Worm (Caenorhabditis elegans) whole organism, young adult: ENCODE data around the gene madf-8.

Experiments used
- F10E7.11 ChIP-seq: sonication (generic microtip); optimal IDR thresholded peaks from 2 replicates; lab custom pipeline; 2017; ENCODE audit warnings: mild to moderate bottlenecking, missing genetic modification characterization, moderate library complexity, missing compliant biosample characterization
- F39B2.1 ChIP-seq: fragments of 200-800 bp; sonication (Bioruptor generic); IDR thresholded peaks from 2 replicates; pipeline ENCODE4 v1.3.6; 2022; ENCODE audit warnings: missing genetic modification reagents, missing genetic modification characterization, missing compliant biosample characterization
- F57C9.4 ChIP-seq: sonication (generic microtip); optimal IDR thresholded peaks from 2 replicates; lab custom pipeline; 2017; ENCODE audit warnings: mild to moderate bottlenecking, missing genetic modification characterization, missing compliant biosample characterization
- K11D2.4 ChIP-seq: fragments of 200-800 bp; sonication (Bioruptor generic); IDR thresholded peaks from 2 replicates; pipeline ENCODE4 v1.3.6; 2022; ENCODE audit warnings: missing genetic modification reagents, missing genetic modification characterization, missing compliant biosample characterization
- T26A5.8 ChIP-seq: sonication (generic microtip); optimal IDR thresholded peaks from 2 replicates; lab custom pipeline; 2016; ENCODE audit warnings: missing genetic modification characterization, missing compliant biosample characterization
- Y95B8A.8 ChIP-seq: fragments of 200-800 bp; sonication (Bioruptor generic); IDR thresholded peaks from 2 replicates; pipeline ENCODE4 v1.3.6; 2022; ENCODE audit warnings: missing genetic modification reagents, missing genetic modification characterization, missing compliant biosample characterization
- akir-1 ChIP-seq: fragments of 200-800 bp; sonication (Bioruptor generic); optimal IDR thresholded peaks from 2 replicates; lab custom pipeline; 2018; ENCODE audit warnings: mild to moderate bottlenecking, missing genetic modification characterization, moderate library complexity, missing compliant biosample characterization
- dox-1 ChIP-seq: fragments of 200-800 bp; sonication (Bioruptor generic); IDR thresholded peaks from 2 replicates; pipeline ENCODE4 v1.3.6; 2022; ENCODE audit warnings: missing genetic modification reagents, missing genetic modification characterization, missing compliant biosample characterization
- ets-4 ChIP-seq: fragments of 200-800 bp; sonication (Bioruptor generic); optimal IDR thresholded peaks from 2 replicates; lab custom pipeline; 2018; ENCODE audit warnings: mild to moderate bottlenecking, missing genetic modification characterization, missing compliant biosample characterization
- hmg-1.2 ChIP-seq: fragments of 200-800 bp; sonication (Bioruptor generic); IDR thresholded peaks from 2 replicates; pipeline ENCODE4 v1.3.6; 2022; ENCODE audit warnings: missing genetic modification reagents, missing genetic modification characterization, missing compliant biosample characterization
- hsf-1 ChIP-seq: fragments of 200-800 bp; sonication (Bioruptor generic); IDR thresholded peaks from 2 replicates; pipeline ENCODE4 v1.3.6; 2022; ENCODE audit warnings: missing genetic modification reagents, missing genetic modification characterization, missing compliant biosample characterization
- nhr-27 ChIP-seq: fragments of 200-800 bp; sonication (Bioruptor generic); optimal IDR thresholded peaks from 2 replicates; lab custom pipeline; 2018; ENCODE audit warnings: mild to moderate bottlenecking, missing genetic modification characterization, moderate library complexity, missing compliant biosample characterization
- sea-2 ChIP-seq: fragments of 200-800 bp; sonication (Bioruptor generic); IDR thresholded peaks from 2 replicates; pipeline ENCODE4 v1.3.6; 2022; ENCODE audit warnings: missing genetic modification characterization, missing compliant biosample characterization
- zfh-2 ChIP-seq: fragments of 200-800 bp; sonication (Bioruptor generic); conservative IDR thresholded peaks from 2 replicates; pipeline ENCODE4 v1.3.6; 2022; ENCODE audit warnings: missing genetic modification reagents, missing genetic modification characterization, missing compliant biosample characterization

The madf-8 gene

ce11 chrIII:3605681-3606080 is 45.0 kb downstream of the madf-8 start:
- TF ChIP-seq F57C9.4 (no peak), zfh-2 (GFP tag; lab: Robert Waterston, UW) (peak; percentile 67), ets-4 (GFP tag; lab: Kevin White, UChicago) (no peak)

ce11 chrIII:3601271-3601670 is 49.4 kb downstream of the madf-8 start:
- TF ChIP-seq K11D2.4 (GFP tag; lab: Robert Waterston, UW) (no peak), akir-1 (GFP tag; lab: Kevin White, UChicago) (no peak), F57C9.4 (no peak), F39B2.1 (GFP tag; lab: Robert Waterston, UW) (no peak), dox-1 (GFP tag; lab: Robert Waterston, UW) (peak; percentile 37; the same call in 1 of the 2 replicates), F10E7.11 (tag; lab: Kevin White, UChicago) (no peak), Y95B8A.8 (GFP tag; lab: Robert Waterston, UW) (no peak), hmg-1.2 (GFP tag; lab: Robert Waterston, UW) (peak; percentile 77), zfh-2 (GFP tag; lab: Robert Waterston, UW) (peak; percentile 52), T26A5.8 (no peak), nhr-27 (tag; lab: Kevin White, UChicago) (no peak), hsf-1 (GFP tag; lab: Robert Waterston, UW) (no peak), sea-2 (GFP tag; lab: Robert Waterston, UW) (no peak)
